Fruit fly (Drosophila melanogaster): ENCODE results near the gene Meltrin.

The Meltrin gene

dm6 chr3R:14708948-14709385, 11.9 kb upstream of the Meltrin start (continued):
- TF ChIP-seq stc (GFP tag; IDR thresholded peaks at IDR 0.05), result no peak
- TF ChIP-seq Oli (tag; optimal IDR thresholded peaks at IDR 0.05), result no peak
- TF ChIP-seq CG18619 (GFP tag; optimal IDR thresholded peaks at IDR 0.05), result no peak
- TF ChIP-seq Dbx (GFP tag; IDR thresholded peaks at IDR 0.05), result no peak
- TF ChIP-seq CG12104 (GFP tag; optimal IDR thresholded peaks at IDR 0.05), result no peak
- no peak for TF ChIP-seq kah (GFP tag; optimal IDR thresholded peaks at IDR 0.05)
- TF ChIP-seq zfh1 (GFP tag; IDR thresholded peaks at IDR 0.05), result no peak
- no peak for TF ChIP-seq Ets65A (GFP tag)
- no peak for TF ChIP-seq Ravus (GFP tag; IDR thresholded peaks at IDR 0.05)
- TF ChIP-seq Max (GFP tag; optimal IDR thresholded peaks at IDR 0.05), result no peak
- no peak for TF ChIP-seq zen (tag; optimal IDR thresholded peaks at IDR 0.05)
- no peak for TF ChIP-seq zfh2 (GFP tag; optimal IDR thresholded peaks at IDR 0.05)
- TF ChIP-seq sqz (GFP tag; optimal IDR thresholded peaks at IDR 0.05), result no peak
- TF ChIP-seq CG2889 (GFP tag; IDR thresholded peaks at IDR 0.05), result no peak
- no peak for TF ChIP-seq HHEX (GFP tag; optimal IDR thresholded peaks at IDR 0.05)
- no peak for TF ChIP-seq tup (GFP tag; optimal IDR thresholded peaks at IDR 0.05)
- TF ChIP-seq CG18262 (tag; optimal IDR thresholded peaks at IDR 0.05), result no peak
- no peak for TF ChIP-seq CG17361 (GFP tag; IDR thresholded peaks at IDR 0.05)
- TF ChIP-seq Chrac-16 (GFP tag; optimal IDR thresholded peaks at IDR 0.05), result no peak
- TF ChIP-seq CG32532 (GFP tag; IDR thresholded peaks at IDR 0.05), result no peak
- TF ChIP-seq ab (GFP tag; optimal IDR thresholded peaks at IDR 0.05), result no peak
- no peak for TF ChIP-seq usp (GFP tag; optimal IDR thresholded peaks at IDR 0.05)
- no peak for TF ChIP-seq al (GFP tag; IDR thresholded peaks at IDR 0.05)
- TF ChIP-seq stwl (tag; optimal IDR thresholded peaks at IDR 0.05), result no peak
- TF ChIP-seq CG16815 (GFP tag; optimal IDR thresholded peaks at IDR 0.05), result no peak
- no peak for TF ChIP-seq CG1832 (GFP tag; optimal IDR thresholded peaks at IDR 0.05)
- TF ChIP-seq CG14860 (GFP tag; IDR thresholded peaks at IDR 0.05; ENCODE audit: partially characterized antibody), result no peak
- no peak for TF ChIP-seq pho (GFP tag; optimal IDR thresholded peaks at IDR 0.05)
- no peak for TF ChIP-seq Mad (GFP tag; optimal IDR thresholded peaks at IDR 0.05)
- no peak for TF ChIP-seq CG33213 (GFP tag; optimal IDR thresholded peaks at IDR 0.05)
- no peak for TF ChIP-seq hbn (GFP tag; IDR thresholded peaks at IDR 0.05; ENCODE audit: partially characterized antibody)
- TF ChIP-seq pnt (GFP tag; optimal IDR thresholded peaks at IDR 0.05), result no peak
- no peak for TF ChIP-seq Side (GFP tag; optimal IDR thresholded peaks at IDR 0.05)
- TF ChIP-seq Dp (GFP tag; optimal IDR thresholded peaks at IDR 0.05), result no peak
- TF ChIP-seq CG4360 (GFP tag; IDR thresholded peaks at IDR 0.05), result peak; percentile 12; the same call in 1 of the 2 replicates
- TF ChIP-seq gce (GFP tag; IDR thresholded peaks at IDR 0.05), result no peak
- no peak for TF ChIP-seq CG8290 (GFP tag; optimal IDR thresholded peaks at IDR 0.05)
- TF ChIP-seq CG8290 (tag; optimal IDR thresholded peaks at IDR 0.05), result peak in 1 of 2 experiments; percentile 11
- no peak for TF ChIP-seq CG4854 (GFP tag; optimal IDR thresholded peaks at IDR 0.05)
- no peak for TF ChIP-seq Awh (GFP tag; IDR thresholded peaks at IDR 0.05)
- TF ChIP-seq dmrt99B (tag; optimal IDR thresholded peaks at IDR 0.05), result no peak
- no peak for TF ChIP-seq bcd (GFP tag; optimal IDR thresholded peaks at IDR 0.05)
- TF ChIP-seq amos (GFP tag; IDR thresholded peaks at IDR 0.05; ENCODE audit: partially characterized antibody), result no peak
- no peak for TF ChIP-seq ci (GFP tag; IDR thresholded peaks at IDR 0.05)
- no peak for TF ChIP-seq Dad (GFP tag; optimal IDR thresholded peaks at IDR 0.05)
- no peak for TF ChIP-seq shn (GFP tag; optimal IDR thresholded peaks at IDR 0.05)
- no peak for TF ChIP-seq CG10147 (GFP tag; optimal IDR thresholded peaks at IDR 0.05)
- peak; percentile 61 for TF ChIP-seq CG7987 (GFP tag; optimal IDR thresholded peaks at IDR 0.05)
- TF ChIP-seq CG11695 (GFP tag; IDR thresholded peaks at IDR 0.05), result no peak
- TF ChIP-seq CG12219 (GFP tag; optimal IDR thresholded peaks at IDR 0.05), result no peak
- TF ChIP-seq CrebB (tag; optimal IDR thresholded peaks at IDR 0.05), result no peak
- no peak for TF ChIP-seq CG1024 (GFP tag; IDR thresholded peaks at IDR 0.05)
- no peak for TF ChIP-seq emc (GFP tag; optimal IDR thresholded peaks at IDR 0.05)

All from whole organism, embryonic.